Fruit fly (Drosophila melanogaster) whole organism: ENCODE measurements around the gene Arl5.

Source experiments
- CG8478 ChIP-seq: fragments of >200 bp; optimal IDR thresholded peaks from 2 replicates; lab custom pipeline; 2018; ENCODE audit warnings: inconsistent platforms
- pan ChIP-seq: fragments of >200 bp; optimal IDR thresholded peaks from 2 replicates; lab custom pipeline; 2017
- psq ChIP-seq: fragments of >200 bp; optimal IDR thresholded peaks from 2 replicates; lab custom pipeline; 2017

DNA sequence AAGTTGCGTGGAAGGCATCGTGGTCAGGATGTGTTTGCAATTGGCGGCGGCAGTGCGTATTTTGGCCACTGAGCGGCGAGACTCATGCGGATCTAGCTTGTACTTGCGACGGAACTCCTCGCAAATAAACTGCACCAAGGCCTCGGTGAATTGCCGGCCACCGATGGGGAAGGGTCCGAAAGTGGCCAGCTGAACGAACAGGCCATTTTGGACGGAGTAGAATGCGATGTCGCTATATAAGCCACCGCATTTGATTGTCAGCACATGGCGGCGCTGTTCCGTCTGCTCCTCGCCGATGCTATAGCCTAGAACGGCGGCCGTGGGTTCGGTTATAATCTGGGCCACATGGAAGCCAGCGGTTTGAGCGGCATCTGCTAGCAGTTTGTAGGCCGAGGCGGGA is 45.5 kb upstream of the Arl5 start:
- TF ChIP-seq psq (no peak), CG8478 (no peak), pan (lab: Kevin White, UChicago) (no peak)
